Worm (Caenorhabditis elegans): ENCODE data around the gene R12B2.6.

Gene R12B2.6

DNA sequence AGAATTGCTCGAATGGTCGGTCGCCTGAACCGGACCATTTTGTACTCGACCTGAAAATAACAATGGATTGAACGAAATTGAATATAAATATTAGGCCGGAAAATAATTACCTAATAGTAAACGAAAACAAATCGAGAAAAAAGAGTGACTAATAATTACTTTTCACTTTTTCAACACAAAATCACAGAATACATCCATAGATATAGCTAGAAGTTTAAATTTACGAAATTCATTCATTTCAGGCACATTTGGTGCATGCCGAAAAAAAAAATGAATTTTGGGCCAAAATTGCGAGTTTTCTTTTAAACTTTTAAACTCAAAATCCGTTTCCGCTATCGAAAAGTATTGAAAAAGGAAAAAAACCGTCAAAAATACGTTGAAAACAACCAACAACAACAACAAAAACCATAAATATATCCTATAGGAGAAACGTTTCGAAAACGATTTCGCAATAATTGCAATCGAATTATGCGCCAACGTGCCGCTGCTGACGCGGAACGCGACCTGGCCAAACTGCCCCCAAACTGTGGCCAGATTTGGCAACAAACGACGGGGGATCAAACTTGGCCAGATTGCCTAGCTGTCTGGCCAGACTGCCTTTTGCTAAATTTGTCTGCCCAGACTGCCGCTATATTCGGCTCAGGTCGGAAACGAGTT lies 48.6 kb downstream of the R12B2.6 start, which contains the start of gene Y37B11A.3:
TSS of gene Y37B11A.3 (minus strand) at position 51 of the 657 bp plus-strand sequence.
- TF ChIP-seq jun-1 (tag; optimal IDR thresholded peaks at IDR 0.05): peak; percentile 26
- TF ChIP-seq sdz-12 (GFP tag; optimal IDR thresholded peaks at IDR 0.05): no peak
- peak; percentile 15 for TF ChIP-seq nhr-28 (tag; optimal IDR thresholded peaks at IDR 0.05)
- no peak for TF ChIP-seq zfp-2 (tag; optimal IDR thresholded peaks at IDR 0.05)
- peak; percentile 58 for TF ChIP-seq mxl-3 (GFP tag; optimal IDR thresholded peaks at IDR 0.05)
- TF ChIP-seq lin-13 (GFP tag; optimal IDR thresholded peaks at IDR 0.05): peak; percentile 56
- TF ChIP-seq nhr-77 (tag; optimal IDR thresholded peaks at IDR 0.05): peak; percentile 39
- peak; percentile 67 for TF ChIP-seq nhr-102 (tag; optimal IDR thresholded peaks at IDR 0.05)
- TF ChIP-seq hlh-30 (tag; optimal IDR thresholded peaks at IDR 0.05; ENCODE audit: insufficient read depth): peak; percentile 7
- peak; percentile 73 for TF ChIP-seq dve-1 (tag; optimal IDR thresholded peaks at IDR 0.05; ENCODE audit: insufficient read depth)
- TF ChIP-seq saeg-2 (GFP tag; IDR thresholded peaks at IDR 0.05): no peak; the same call in 1 of the 2 replicates
- peak; percentile 84 for TF ChIP-seq mes-2 (tag; optimal IDR thresholded peaks at IDR 0.05; ENCODE audit: poor library complexity, severe bottlenecking)
- peak; percentile 39 for TF ChIP-seq duxl-1 (tag; optimal IDR thresholded peaks at IDR 0.05; ENCODE audit: poor library complexity)
- TF ChIP-seq aha-1 (tag): peak; percentile 98
- TF ChIP-seq F37D6.2 (tag; optimal IDR thresholded peaks at IDR 0.05): peak; percentile 21
- peak; percentile 22; the same call in 1 of the 2 replicates for TF ChIP-seq mdt-29 (GFP tag; IDR thresholded peaks at IDR 0.05)
- TF ChIP-seq Y105C5A.15 (GFP tag; IDR thresholded peaks at IDR 0.05): no peak
- peak; percentile 68; the same call in 1 of the 2 replicates for TF ChIP-seq ceh-20 (GFP tag; IDR thresholded peaks at IDR 0.05)
- peak; percentile 83 for TF ChIP-seq hmg-1.1 (GFP tag; IDR thresholded peaks at IDR 0.05)
- no peak for TF ChIP-seq ces-1 (GFP tag; optimal IDR thresholded peaks at IDR 0.05)
- TF ChIP-seq php-3 (GFP tag; IDR thresholded peaks at IDR 0.05): 0 out of 2 replicates have a peak, but pooled peaks have one; percentile 35
- TF ChIP-seq madf-9 (GFP tag; conservative IDR thresholded peaks at IDR 0.05): no peak
- TF ChIP-seq vab-7 (GFP tag; IDR thresholded peaks at IDR 0.05): peak; percentile 19; the same call in 1 of the 2 replicates
- no peak for TF ChIP-seq ceh-28 (tag; optimal IDR thresholded peaks at IDR 0.05)
- 0 out of 2 replicates have a peak, but pooled peaks have one; percentile 43 for TF ChIP-seq Y75B8A.6 (GFP tag; IDR thresholded peaks at IDR 0.05)
- TF ChIP-seq set-16 (GFP tag; IDR thresholded peaks at IDR 0.05): peak; percentile 33; the same call in 1 of the 2 replicates
- peak in 1 of 2 experiments; percentile 78 for TF ChIP-seq lsy-2 (tag; optimal IDR thresholded peaks at IDR 0.05)
- peak; percentile 61 for TF ChIP-seq hlh-11 (tag; optimal IDR thresholded peaks at IDR 0.05)
- TF ChIP-seq nhr-11 (tag; optimal IDR thresholded peaks at IDR 0.05): peak; percentile 18
- TF ChIP-seq dpl-1 (GFP tag; optimal IDR thresholded peaks at IDR 0.05): peak; percentile 75
- peak; percentile 65 for TF ChIP-seq rbr-2 (tag; optimal IDR thresholded peaks at IDR 0.05)
- peak; percentile 51; the same call in 1 of the 2 replicates for TF ChIP-seq ctbp-1 (GFP tag; IDR thresholded peaks at IDR 0.05)
- TF ChIP-seq ceh-82 (tag; optimal IDR thresholded peaks at IDR 0.05): no peak
- TF ChIP-seq tra-1 (GFP tag; IDR thresholded peaks at IDR 0.05): 0 out of 2 replicates have a peak, but pooled peaks have one; percentile 48
- TF ChIP-seq dmd-6 (GFP tag; IDR thresholded peaks at IDR 0.05): peak; percentile 72
- TF ChIP-seq spr-1 (tag; optimal IDR thresholded peaks at IDR 0.05): peak; percentile 42
- peak; percentile 62; the same call in 1 of the 2 replicates for TF ChIP-seq dmd-9 (GFP tag; IDR thresholded peaks at IDR 0.05)
- TF ChIP-seq nhr-48 (tag; optimal IDR thresholded peaks at IDR 0.05): peak; percentile 33
- no peak for TF ChIP-seq nhr-41 (GFP tag; IDR thresholded peaks at IDR 0.05)
- peak in 1 of 2 experiments; percentile 45 for TF ChIP-seq hif-1 (tag; optimal IDR thresholded peaks at IDR 0.05)
- peak; percentile 76 for TF ChIP-seq mep-1 (tag; optimal IDR thresholded peaks at IDR 0.05)
